Fruit fly (Drosophila melanogaster) whole organism, embryonic: ENCODE data around the gene swa.

Experiments
- Abd-B ChIP-seq: fragments of 200-800 bp; sonication (Bioruptor generic); optimal IDR thresholded peaks from 2 replicates; lab custom pipeline; 2018; ENCODE audit warnings: missing biosample characterization, mild to moderate bottlenecking, missing genetic modification characterization, moderate library complexity
- Ada2b ChIP-seq: fragments of 200-800 bp; sonication (Bioruptor generic); IDR thresholded peaks from 2 replicates; pipeline ENCODE4 v1.3.6; 2022; ENCODE audit warnings: missing biosample characterization, missing genetic modification characterization
- Awh ChIP-seq: fragments of 200-800 bp; sonication (Bioruptor generic); IDR thresholded peaks from 2 replicates; pipeline ENCODE4, ENCODE4 v1.3.6; 2022; ENCODE audit warnings: missing biosample characterization, missing genetic modification characterization
- Bdp1 ChIP-seq: fragments of 200-800 bp; sonication (Bioruptor generic); optimal IDR thresholded peaks from 3 replicates; lab custom pipeline; 2016; ENCODE audit warnings: missing biosample characterization, missing genetic modification characterization
- CG10209 ChIP-seq: fragments of 200-800 bp; sonication (Bioruptor generic); optimal IDR thresholded peaks from 3 replicates; lab custom pipeline; 2017; ENCODE audit warnings: missing biosample characterization, mild to moderate bottlenecking, missing genetic modification characterization, missing genetic modification reagents
- CG10274 ChIP-seq: fragments of 200-800 bp; sonication (Bioruptor generic); optimal IDR thresholded peaks from 3 replicates; lab custom pipeline; 2017; ENCODE audit warnings: missing biosample characterization, mild to moderate bottlenecking, missing genetic modification characterization
- CG11085 ChIP-seq: fragments of 200-800 bp; sonication (Bioruptor generic); IDR thresholded peaks from 2 replicates; pipeline ENCODE4 v1.3.6; 2022; ENCODE audit warnings: missing biosample characterization, missing genetic modification characterization
- CG11456 ChIP-seq: fragments of 200-800 bp; sonication (Bioruptor generic); IDR thresholded peaks from 3 replicates; pipeline ENCODE4 v1.3.6; 2022; ENCODE audit warnings: missing biosample characterization, missing genetic modification characterization
- CG11560 ChIP-seq: fragments of 200-800 bp; sonication (Bioruptor generic); IDR thresholded peaks from 3 replicates; pipeline ENCODE4 v1.3.6; 2022; ENCODE audit warnings: missing biosample characterization, missing genetic modification characterization
- CG14667 ChIP-seq: fragments of 200-800 bp; sonication (Bioruptor generic); IDR thresholded peaks from 2 replicates; pipeline ENCODE4 v1.3.6; 2022; ENCODE audit warnings: missing biosample characterization, missing genetic modification characterization
- CG17612 ChIP-seq: fragments of 200-800 bp; sonication (Bioruptor generic); IDR thresholded peaks from 2 replicates; pipeline ENCODE4 v1.3.6; 2022; ENCODE audit warnings: missing biosample characterization, missing genetic modification characterization
- CG30403 ChIP-seq: fragments of 200-800 bp; sonication (Bioruptor generic); optimal IDR thresholded peaks from 3 replicates; lab custom pipeline; 2016; ENCODE audit warnings: missing biosample characterization, missing genetic modification characterization
- CG32767 ChIP-seq: fragments of 200-800 bp; sonication (Bioruptor generic); IDR thresholded peaks from 2 replicates; pipeline ENCODE4 v1.3.6; 2022; ENCODE audit warnings: missing biosample characterization, missing genetic modification characterization
- CG3726 ChIP-seq: fragments of 200-800 bp; sonication (Bioruptor generic); IDR thresholded peaks from 3 replicates; pipeline ENCODE4, ENCODE4 v1.3.6; 2022; ENCODE audit warnings: missing biosample characterization, missing genetic modification characterization
- CG3847 ChIP-seq: fragments of 200-800 bp; sonication (Bioruptor generic); IDR thresholded peaks from 2 replicates; pipeline ENCODE4 v1.3.6; 2022; ENCODE audit warnings: missing biosample characterization, missing genetic modification characterization
- CG4360 ChIP-seq: fragments of 200-800 bp; sonication (Bioruptor generic); IDR thresholded peaks from 2 replicates; pipeline ENCODE4 v1.3.6; 2022; ENCODE audit warnings: missing biosample characterization, missing genetic modification characterization
- CG7839 ChIP-seq: fragments of 200-800 bp; sonication (Bioruptor generic); optimal IDR thresholded peaks from 3 replicates; lab custom pipeline; 2018; ENCODE audit warnings: missing biosample characterization, mild to moderate bottlenecking, missing genetic modification characterization, moderate library complexity
- CG8359 ChIP-seq: fragments of 200-800 bp; sonication (Bioruptor generic); optimal IDR thresholded peaks from 2 replicates; lab custom pipeline; 2017; ENCODE audit warnings: missing biosample characterization, mild to moderate bottlenecking, missing genetic modification characterization, borderline replicate concordance
- CG8944 ChIP-seq: fragments of 200-800 bp; sonication (Bioruptor generic); optimal IDR thresholded peaks from 3 replicates; lab custom pipeline; 2016; ENCODE audit warnings: missing biosample characterization, missing genetic modification characterization
- CG9215 ChIP-seq: fragments of 200-800 bp; sonication (Bioruptor generic); IDR thresholded peaks from 2 replicates; pipeline ENCODE4 v1.3.6; 2022; ENCODE audit warnings: missing biosample characterization, missing genetic modification characterization
- CG9797 ChIP-seq: fragments of 200-800 bp; sonication (Bioruptor generic); optimal IDR thresholded peaks from 3 replicates; lab custom pipeline; 2018; ENCODE audit warnings: missing biosample characterization, mild to moderate bottlenecking, missing genetic modification characterization
- CoRest ChIP-seq: fragments of 200-800 bp; sonication (Bioruptor generic); optimal IDR thresholded peaks from 3 replicates; lab custom pipeline; 2018; ENCODE audit warnings: missing biosample characterization, mild to moderate bottlenecking, missing genetic modification characterization, moderate library complexity
- D19A ChIP-seq: fragments of 200-800 bp; optimal IDR thresholded peaks from 3 replicates; lab custom pipeline; 2019; ENCODE audit warnings: missing biosample characterization, mild to moderate bottlenecking, missing genetic modification characterization, moderate library complexity
- Deaf1 ChIP-seq: fragments of 200-800 bp; optimal IDR thresholded peaks from 3 replicates; lab custom pipeline; 2019; ENCODE audit warnings: missing biosample characterization, mild to moderate bottlenecking, missing genetic modification characterization, moderate library complexity
- Dek ChIP-seq: fragments of 200-800 bp; sonication (Bioruptor generic); optimal IDR thresholded peaks from 3 replicates; lab custom pipeline; 2019; ENCODE audit warnings: missing biosample characterization, mild to moderate bottlenecking, missing genetic modification characterization, moderate library complexity
- Dip2 ChIP-seq: fragments of 200-800 bp; sonication (Bioruptor generic); IDR thresholded peaks from 2 replicates; pipeline ENCODE4 v1.3.6; 2022; ENCODE audit warnings: missing biosample characterization, missing genetic modification characterization
- Dip3 ChIP-seq: fragments of 200-800 bp; sonication (Bioruptor generic); optimal IDR thresholded peaks from 3 replicates; lab custom pipeline; 2016; ENCODE audit warnings: missing biosample characterization, missing genetic modification characterization
- Doc2 ChIP-seq: fragments of 200-800 bp; sonication (Bioruptor generic); IDR thresholded peaks from 2 replicates; pipeline ENCODE4 v1.3.6; 2022; ENCODE audit warnings: missing biosample characterization, missing genetic modification characterization
- Dp ChIP-seq: fragments of 200-800 bp; sonication (Bioruptor generic); optimal IDR thresholded peaks from 2 replicates; lab custom pipeline; 2018; ENCODE audit warnings: missing biosample characterization, mild to moderate bottlenecking, missing genetic modification characterization, moderate library complexity
- Ets97D ChIP-seq: fragments of 200-800 bp; sonication (Bioruptor generic); optimal IDR thresholded peaks from 3 replicates; lab custom pipeline; 2016; ENCODE audit warnings: missing biosample characterization, missing genetic modification characterization
- Mrtf ChIP-seq: fragments of 200-800 bp; sonication (Bioruptor generic); IDR thresholded peaks from 3 replicates; pipeline ENCODE4 v1.3.6; 2022; ENCODE audit warnings: missing biosample characterization, missing genetic modification characterization
- NFAT ChIP-seq: fragments of 200-800 bp; sonication (Bioruptor generic); IDR thresholded peaks from 2 replicates; pipeline ENCODE4 v1.3.6; 2022; ENCODE audit warnings: missing biosample characterization, missing genetic modification characterization
- Oli ChIP-seq: fragments of 200-800 bp; sonication (Bioruptor generic); optimal IDR thresholded peaks from 2 replicates; lab custom pipeline; 2018; ENCODE audit warnings: missing biosample characterization, mild to moderate bottlenecking, missing genetic modification characterization, moderate library complexity
- PHDP ChIP-seq: fragments of 200-800 bp; sonication (Bioruptor generic); optimal IDR thresholded peaks from 3 replicates; lab custom pipeline; 2018; ENCODE audit warnings: missing biosample characterization, mild to moderate bottlenecking, missing genetic modification characterization, moderate library complexity
- ato ChIP-seq: fragments of 200-800 bp; sonication (Bioruptor generic); IDR thresholded peaks from 2 replicates; pipeline ENCODE4 v1.3.6; 2022; ENCODE audit warnings: missing biosample characterization, missing genetic modification characterization; ENCODE audit not compliant: partially characterized antibody
- bsh ChIP-seq, 2 experiments: fragments of 200-800 bp; sonication (Bioruptor generic); optimal IDR thresholded peaks; 2 replicates each; lab custom pipeline; 2017 to 2018; ENCODE audit warnings: mild to moderate bottlenecking in 2 of 2, missing biosample characterization in 2 of 2, missing genetic modification characterization in 2 of 2, moderate library complexity in 1 of 2
- caup ChIP-seq: fragments of 200-800 bp; sonication (Bioruptor generic); optimal IDR thresholded peaks from 3 replicates; lab custom pipeline; 2017; ENCODE audit warnings: missing biosample characterization, mild to moderate bottlenecking, missing genetic modification characterization, moderate library complexity; ENCODE audit not compliant: severe bottlenecking
- chif ChIP-seq, 2 experiments: fragments of 200-800 bp; sonication (Bioruptor generic); optimal IDR thresholded peaks; 3 replicates each; lab custom pipeline; 2016; ENCODE audit warnings: missing biosample characterization in 2 of 2, missing genetic modification characterization in 2 of 2
- dmrt99B ChIP-seq: fragments of 200-800 bp; sonication (Bioruptor generic); optimal IDR thresholded peaks from 2 replicates; lab custom pipeline; 2018; ENCODE audit warnings: missing biosample characterization, mild to moderate bottlenecking, missing genetic modification characterization, moderate library complexity
- ems ChIP-seq: fragments of 200-800 bp; sonication (Bioruptor generic); optimal IDR thresholded peaks from 3 replicates; lab custom pipeline; 2016; ENCODE audit warnings: missing biosample characterization, missing genetic modification characterization
- gem ChIP-seq: fragments of 200-800 bp; sonication (Bioruptor generic); optimal IDR thresholded peaks from 2 replicates; lab custom pipeline; 2019; ENCODE audit warnings: missing biosample characterization, mild to moderate bottlenecking, missing genetic modification characterization, moderate library complexity
- ham ChIP-seq: fragments of 200-800 bp; sonication (Bioruptor generic); IDR thresholded peaks from 2 replicates; pipeline ENCODE4 v1.3.6; 2022; ENCODE audit warnings: missing biosample characterization, missing genetic modification characterization
- hb ChIP-seq: fragments of 200-800 bp; sonication (Bioruptor generic); IDR thresholded peaks from 3 replicates; pipeline ENCODE4 v1.3.6; 2022; ENCODE audit warnings: missing biosample characterization, missing genetic modification characterization; ENCODE audit not compliant: partially characterized antibody
- lola ChIP-seq, 3 experiments: fragments of >200 bp in 2 of 3; fragments of 200-800 bp in 1 of 3; sonication (Bioruptor generic) in 1 of 3; optimal IDR thresholded peaks; 2 replicates each; lab custom pipeline; 2017 to 2019; ENCODE audit warnings: missing biosample characterization in 3 of 3, missing genetic modification characterization in 3 of 3, mild to moderate bottlenecking in 1 of 3, moderate library complexity in 1 of 3
- pb ChIP-seq: fragments of 200-800 bp; sonication (Bioruptor generic); optimal IDR thresholded peaks from 3 replicates; lab custom pipeline; 2016; ENCODE audit warnings: missing biosample characterization, missing genetic modification characterization
- ranshi ChIP-seq: fragments of 200-800 bp; sonication (Bioruptor generic); IDR thresholded peaks from 2 replicates; pipeline ENCODE4 v1.3.6; 2022; ENCODE audit warnings: missing biosample characterization, missing genetic modification characterization
- tin ChIP-seq: fragments of 200-800 bp; sonication (Bioruptor generic); optimal IDR thresholded peaks from 3 replicates; lab custom pipeline; 2016; ENCODE audit warnings: missing biosample characterization, missing genetic modification characterization
- ttk ChIP-seq: fragments of 200-800 bp; sonication (Bioruptor generic); IDR thresholded peaks from 2 replicates; pipeline ENCODE4 v2.1.2; 2022; ENCODE audit warnings: missing biosample characterization, missing genetic modification characterization
- zf30C ChIP-seq: fragments of 200-800 bp; sonication (Bioruptor generic); optimal IDR thresholded peaks from 3 replicates; lab custom pipeline; 2018; ENCODE audit warnings: missing biosample characterization, mild to moderate bottlenecking, missing genetic modification characterization

The swa gene

dm6 chrX:6339970-6340548 is 25.4 kb downstream of the swa start (continued):
- peak; percentile 70 for TF ChIP-seq Dek (tag; lab: Kevin White, UChicago)
- no peak for TF ChIP-seq Dip2
- TF ChIP-seq bsh (GFP tag; optimal IDR thresholded peaks at IDR 0.05; lab: Kevin White, UChicago): peak in 1 of 2 experiments; percentile 73
- TF ChIP-seq Ets97D (GFP tag; lab: Kevin White, UChicago): no peak
- peak; percentile 50 for TF ChIP-seq PHDP
- TF ChIP-seq zf30C (GFP tag; lab: Kevin White, UChicago): peak; percentile 10
- TF ChIP-seq CG8359 (GFP tag; lab: Kevin White, UChicago): no peak
- TF ChIP-seq CG3726 (GFP tag; lab: Robert Waterston, UW): 0 out of 3 replicates have a peak, but pooled peaks have one; percentile 37
- no peak for TF ChIP-seq Dp (GFP tag; lab: Kevin White, UChicago)
- TF ChIP-seq hb (GFP tag; lab: Robert Waterston, UW): no peak
- peak; percentile 43; the same call in 1 of the 2 replicates for TF ChIP-seq CG4360 (GFP tag; lab: Robert Waterston, UW)
- peak in 1 of 3 experiments; percentile 10 for TF ChIP-seq lola (GFP tag; optimal IDR thresholded peaks at IDR 0.05; lab: Kevin White, UChicago)
- peak; percentile 58 for TF ChIP-seq ranshi (GFP tag; lab: Robert Waterston, UW)
- 0 out of 3 replicates have a peak, but pooled peaks have one; percentile 6 for TF ChIP-seq Mrtf (GFP tag; lab: Robert Waterston, UW)
- TF ChIP-seq Deaf1 (tag; lab: Kevin White, UChicago): peak; percentile 15
- peak; percentile 58; the same call in 1 of the 2 replicates for TF ChIP-seq ttk (GFP tag; lab: Robert Waterston, UW)
- TF ChIP-seq CoRest: peak; percentile 22
- peak; percentile 68 for TF ChIP-seq CG7839
- TF ChIP-seq Oli: peak; percentile 30
- peak; percentile 54 for TF ChIP-seq D19A (tag; lab: Kevin White, UChicago)
- TF ChIP-seq CG10209: peak; percentile 34
- TF ChIP-seq CG9215 (GFP tag; lab: Robert Waterston, UW): peak; percentile 46
- TF ChIP-seq Dip3 (GFP tag; lab: Kevin White, UChicago): peak; percentile 51
- TF ChIP-seq CG11560: no peak
- TF ChIP-seq ham (GFP tag; lab: Robert Waterston, UW): peak; percentile 58; the same call in 1 of the 2 replicates
- peak; percentile 56 for TF ChIP-seq dmrt99B (tag; lab: Kevin White, UChicago)
- peak; percentile 47; the same call in 1 of the 2 replicates for TF ChIP-seq CG14667 (GFP tag; lab: Robert Waterston, UW)
- TF ChIP-seq pb: peak; percentile 28
- TF ChIP-seq Abd-B (GFP tag; lab: Kevin White, UChicago): peak; percentile 49
- TF ChIP-seq caup (GFP tag; lab: Kevin White, UChicago): peak; percentile 61
- no peak for TF ChIP-seq CG9797 (GFP tag; lab: Kevin White, UChicago)
- peak; percentile 3 to 25 for TF ChIP-seq chif (GFP tag; optimal IDR thresholded peaks at IDR 0.05; lab: Kevin White, UChicago)
- TF ChIP-seq Doc2 (GFP tag; lab: Robert Waterston, UW): no peak
- peak; percentile 28; the same call in 1 of the 2 replicates for TF ChIP-seq CG11085 (GFP tag; lab: Robert Waterston, UW)
- TF ChIP-seq CG10274: no peak
- peak; percentile 66; the same call in 1 of the 2 replicates for TF ChIP-seq CG32767 (GFP tag; lab: Robert Waterston, UW)
- no peak for TF ChIP-seq Bdp1 (GFP tag; lab: Kevin White, UChicago)
- peak; percentile 43 for TF ChIP-seq ems (GFP tag; lab: Kevin White, UChicago)
- peak; percentile 54; the same call in 1 of the 3 replicates for TF ChIP-seq CG11456
- TF ChIP-seq Ada2b (GFP tag; lab: Robert Waterston, UW): peak; percentile 56
- TF ChIP-seq CG17612 (GFP tag; lab: Robert Waterston, UW): no peak
- TF ChIP-seq gem (tag; lab: Kevin White, UChicago): peak; percentile 71
- TF ChIP-seq CG30403 (GFP tag; lab: Kevin White, UChicago): peak; percentile 43
- TF ChIP-seq NFAT (GFP tag; lab: Robert Waterston, UW): peak; percentile 50
- TF ChIP-seq CG3847: peak; percentile 45
- TF ChIP-seq ato (GFP tag; lab: Robert Waterston, UW): no peak
- peak; percentile 9 for TF ChIP-seq tin (GFP tag; lab: Kevin White, UChicago)
- peak; percentile 72 for TF ChIP-seq Awh (GFP tag; lab: Robert Waterston, UW)
- no peak for TF ChIP-seq CG8944 (GFP tag; lab: Kevin White, UChicago)
